Fruit fly (Drosophila melanogaster): ENCODE data around the gene CG31909.

CG31909 gene

DNA sequence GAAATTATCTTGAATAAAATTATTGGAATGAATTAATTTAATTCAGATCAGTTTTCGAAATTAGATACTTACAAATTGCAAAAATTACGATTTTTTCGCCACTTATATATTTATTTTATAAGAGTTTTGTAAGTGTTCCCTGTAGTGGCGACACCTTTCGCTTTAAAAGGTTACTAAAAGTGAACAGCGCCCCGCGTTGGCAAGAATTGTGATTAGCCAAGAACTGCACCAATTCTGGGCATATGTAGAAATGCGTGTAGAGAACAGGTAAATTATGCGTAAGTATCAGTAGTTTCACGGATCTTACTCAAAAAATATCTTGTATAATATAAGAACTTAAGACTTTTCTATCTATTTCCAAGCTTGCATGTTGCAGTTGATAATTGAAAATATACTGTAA, 24.1 kb downstream of the CG31909 start (continued):
- TF ChIP-seq Jarid2 (GFP tag; optimal IDR thresholded peaks at IDR 0.05) (peak; percentile 75), CG6689 (GFP tag; IDR thresholded peaks at IDR 0.05) (peak; percentile 28; the same call in 1 of the 2 replicates), HLHmδ (GFP tag; optimal IDR thresholded peaks at IDR 0.05) (no peak), Deaf1 (tag; optimal IDR thresholded peaks at IDR 0.05) (peak; percentile 32), dmrt11E (tag; optimal IDR thresholded peaks at IDR 0.05) (peak; percentile 52), Myb (GFP tag; optimal IDR thresholded peaks at IDR 0.05) (peak; percentile 29), D19B (GFP tag; optimal IDR thresholded peaks at IDR 0.05) (no peak), nau (GFP tag; optimal IDR thresholded peaks at IDR 0.05) (no peak), CG12155 (GFP tag; optimal IDR thresholded peaks at IDR 0.05) (peak; percentile 33), CG15269 (tag; optimal IDR thresholded peaks at IDR 0.05) (peak; percentile 45), stc (GFP tag; IDR thresholded peaks at IDR 0.05) (no peak), Elba2 (GFP tag; optimal IDR thresholded peaks at IDR 0.05) (no peak), Fer2 (tag; optimal IDR thresholded peaks at IDR 0.05) (peak; percentile 5), NC2β (GFP tag; optimal IDR thresholded peaks at IDR 0.05) (peak; percentile 32), Oaz (GFP tag; IDR thresholded peaks at IDR 0.05) (peak; percentile 38; the same call in 1 of the 2 replicates), CG30020 (tag; optimal IDR thresholded peaks at IDR 0.05) (no peak), CG8944 (GFP tag; optimal IDR thresholded peaks at IDR 0.05) (peak; percentile 54), jing (GFP tag; optimal IDR thresholded peaks at IDR 0.05) (peak; percentile 16), CG10366 (GFP tag; IDR thresholded peaks at IDR 0.05) (peak; percentile 63), CG17912 (GFP tag; optimal IDR thresholded peaks at IDR 0.05) (peak; percentile 44), CG3726 (GFP tag; IDR thresholded peaks at IDR 0.05) (no peak), slou (GFP tag; optimal IDR thresholded peaks at IDR 0.05) (peak; percentile 63), bcd (GFP tag; optimal IDR thresholded peaks at IDR 0.05) (peak; percentile 62), psq (GFP tag; optimal IDR thresholded peaks at IDR 0.05) (no peak), pum (GFP tag; optimal IDR thresholded peaks at IDR 0.05) (peak; percentile 47), CG7357 (GFP tag; IDR thresholded peaks at IDR 0.05) (peak; percentile 39; the same call in 1 of the 3 replicates), pnt (GFP tag; optimal IDR thresholded peaks at IDR 0.05) (peak; percentile 74), mam (GFP tag; optimal IDR thresholded peaks at IDR 0.05) (peak; percentile 61), CG6272 (GFP tag; IDR thresholded peaks at IDR 0.05) (peak; percentile 62), Gug (GFP tag; IDR thresholded peaks at IDR 0.05) (peak; percentile 71), CG8290 (GFP tag; optimal IDR thresholded peaks at IDR 0.05) (peak; percentile 47), CG8290 (tag; optimal IDR thresholded peaks at IDR 0.05) (peak in 1 of 2 experiments; percentile 85), gce (GFP tag; IDR thresholded peaks at IDR 0.05) (no peak), al (GFP tag; IDR thresholded peaks at IDR 0.05) (0 out of 2 replicates have a peak, but pooled peaks have one; percentile 30), CG12769 (tag; optimal IDR thresholded peaks at IDR 0.05) (peak; percentile 59), shn (GFP tag; optimal IDR thresholded peaks at IDR 0.05) (peak; percentile 9), stwl (tag; optimal IDR thresholded peaks at IDR 0.05) (peak; percentile 65), CG4404 (GFP tag; IDR thresholded peaks at IDR 0.05) (peak; percentile 17; the same call in 1 of the 2 replicates), CG1603 (tag; optimal IDR thresholded peaks at IDR 0.05) (peak; percentile 66), CG11504 (tag; optimal IDR thresholded peaks at IDR 0.05) (peak; percentile 86), CG2678 (tag; optimal IDR thresholded peaks at IDR 0.05) (peak; percentile 35), prd (optimal IDR thresholded peaks at IDR 0.05) (no peak), prd (GFP tag; IDR thresholded peaks at IDR 0.05) (peak; percentile 73), HmgZ (tag; optimal IDR thresholded peaks at IDR 0.05) (peak; percentile 63), CG1602 (GFP tag; optimal IDR thresholded peaks at IDR 0.05) (peak; percentile 77), CG8478 (optimal IDR thresholded peaks at IDR 0.05) (no peak), E2f1 (GFP tag; IDR thresholded peaks at IDR 0.05) (no peak), CG13296 (GFP tag; optimal IDR thresholded peaks at IDR 0.05) (no peak), inv (GFP tag; IDR thresholded peaks at IDR 0.05; ENCODE audit: partially characterized antibody) (peak; percentile 33; the same call in 1 of the 2 replicates), Hr3 (GFP tag; optimal IDR thresholded peaks at IDR 0.05) (peak; percentile 65), CG31441 (GFP tag; IDR thresholded peaks at IDR 0.05) (peak; percentile 35; the same call in 1 of the 2 replicates), Trl (optimal IDR thresholded peaks at IDR 0.05) (no peak), Trl (GFP tag; optimal IDR thresholded peaks at IDR 0.05) (peak; percentile 65)
